Worm (Caenorhabditis elegans): ENCODE results near the gene spig-3.

spig-3 gene

ce11 chrV:14320730-14321319 lies 21.4 kb upstream of the spig-3 start (continued):
- TF ChIP-seq gei-8 (GFP tag; optimal IDR thresholded peaks at IDR 0.05), result no peak
- TF ChIP-seq D1046.2 (GFP tag; IDR thresholded peaks at IDR 0.05), result no peak
- TF ChIP-seq nhr-11 (tag; optimal IDR thresholded peaks at IDR 0.05), result no peak
- TF ChIP-seq hlh-11 (tag; optimal IDR thresholded peaks at IDR 0.05), result no peak
- no peak for TF ChIP-seq ces-1 (GFP tag; optimal IDR thresholded peaks at IDR 0.05)
- TF ChIP-seq mep-1 (tag; optimal IDR thresholded peaks at IDR 0.05), result no peak
- peak; percentile 24; the same call in 1 of the 2 replicates for TF ChIP-seq dmd-9 (GFP tag; IDR thresholded peaks at IDR 0.05)
- no peak for TF ChIP-seq ZK337.2 (GFP tag; IDR thresholded peaks at IDR 0.05)
- no peak for TF ChIP-seq ctbp-1 (GFP tag; IDR thresholded peaks at IDR 0.05)
- TF ChIP-seq tag-97 (GFP tag; IDR thresholded peaks at IDR 0.05), result no peak
- TF ChIP-seq ceh-32 (tag; optimal IDR thresholded peaks at IDR 0.05; ENCODE audit: poor library complexity), result no peak
- TF ChIP-seq saeg-2 (GFP tag; IDR thresholded peaks at IDR 0.05), result no peak
- TF ChIP-seq lin-38 (GFP tag; IDR thresholded peaks at IDR 0.05), result no peak
- peak; percentile 33; the same call in 1 of the 2 replicates for TF ChIP-seq pha-4 (GFP tag; IDR thresholded peaks at IDR 0.05)
- no peak for TF ChIP-seq pha-4 (tag; optimal IDR thresholded peaks at IDR 0.05)
- TF ChIP-seq dmd-8 (GFP tag; IDR thresholded peaks at IDR 0.05), result 0 out of 2 replicates have a peak, but pooled peaks have one; percentile 33

- no peak for TF ChIP-seq tra-1 (GFP tag; IDR thresholded peaks at IDR 0.05)
- TF ChIP-seq lin-39 (tag; optimal IDR thresholded peaks at IDR 0.05), result no peak
- TF ChIP-seq pqm-1 (tag; optimal IDR thresholded peaks at IDR 0.05), result no peak
- no peak for TF ChIP-seq unc-130 (GFP tag; optimal IDR thresholded peaks at IDR 0.05)
- TF ChIP-seq nhr-41 (GFP tag; IDR thresholded peaks at IDR 0.05), result no peak
- no peak for TF ChIP-seq nhr-102 (tag; optimal IDR thresholded peaks at IDR 0.05)
- no peak for TF ChIP-seq lin-15B (tag; optimal IDR thresholded peaks at IDR 0.05)
- TF ChIP-seq F44E2.7 (GFP tag; IDR thresholded peaks at IDR 0.05), result no peak
- no peak for TF ChIP-seq skn-1 (tag; optimal IDR thresholded peaks at IDR 0.05)
- no peak for TF ChIP-seq ama-1 (optimal IDR thresholded peaks at IDR 0.05)
- no peak for TF ChIP-seq aha-1 (tag)
- TF ChIP-seq ceh-62 (tag; optimal IDR thresholded peaks at IDR 0.05), result no peak
- no peak for TF ChIP-seq sdz-12 (GFP tag; optimal IDR thresholded peaks at IDR 0.05)
- TF ChIP-seq nhr-77 (tag; optimal IDR thresholded peaks at IDR 0.05), result no peak
Observed at ce11 chrV:14320246-14320645, 20.8 kb upstream of the spig-3 start, which contains the start of gene F47B8.14. Gene F47B8.14, plus strand, starts transcription at chrV:14320546.

ce11 chrV:14319101-14319781 lies 19.8 kb upstream of the spig-3 start, which contains the start of gene F47B8.13:
Gene F47B8.13, minus strand, starts transcription at chrV:14319731.
- TF ChIP-seq D1046.2 (GFP tag; IDR thresholded peaks at IDR 0.05) (0 out of 2 replicates have a peak, but pooled peaks have one; percentile 4), set-16 (GFP tag; IDR thresholded peaks at IDR 0.05) (peak; percentile 96), aha-1 (tag) (peak; percentile 21), ama-1 (optimal IDR thresholded peaks at IDR 0.05) (no peak)

- peak; percentile 29 for TF ChIP-seq nhr-11 (tag; optimal IDR thresholded peaks at IDR 0.05)
- TF ChIP-seq mes-2 (tag; optimal IDR thresholded peaks at IDR 0.05; ENCODE audit: poor library complexity, severe bottlenecking), result no peak
- no peak for TF ChIP-seq ceh-20 (GFP tag; IDR thresholded peaks at IDR 0.05)
Observed at ce11 chrV:14317621-14318020, 18.2 kb upstream of the spig-3 start.

ce11 chrV:14317204-14317603 lies 17.7 kb upstream of the spig-3 start:
- TF ChIP-seq lsy-2 (tag; optimal IDR thresholded peaks at IDR 0.05) (no peak), dmd-9 (GFP tag; IDR thresholded peaks at IDR 0.05) (no peak), saeg-2 (GFP tag; IDR thresholded peaks at IDR 0.05) (no peak), zip-2 (tag; optimal IDR thresholded peaks at IDR 0.05) (no peak), hlh-30 (tag; optimal IDR thresholded peaks at IDR 0.05; ENCODE audit: insufficient read depth) (peak; percentile 47), set-16 (GFP tag; IDR thresholded peaks at IDR 0.05) (no peak), nhr-28 (tag; optimal IDR thresholded peaks at IDR 0.05) (peak; percentile 20), tag-97 (GFP tag; IDR thresholded peaks at IDR 0.05) (no peak), ztf-11 (tag; optimal IDR thresholded peaks at IDR 0.05) (no peak)
